Worm (Caenorhabditis elegans) whole organism, L4/young adult: ENCODE data around the gene R10D12.13.

Experiments used
- W03F9.2 ChIP-seq: fragments of 150-350 bp; optimal IDR thresholded peaks from 2 replicates; lab custom pipeline; 2014; ENCODE audit warnings: missing biosample characterization, missing genetic modification characterization
- dao-5 ChIP-seq: sonication (generic microtip); optimal IDR thresholded peaks from 2 replicates; lab custom pipeline; 2016; ENCODE audit warnings: missing genotype, missing genetic modification characterization, moderate library complexity, missing compliant biosample characterization
- him-1 ChIP-seq: sonication (generic microtip); optimal IDR thresholded peaks from 2 replicates; lab custom pipeline; 2016; ENCODE audit warnings: missing genotype, missing genetic modification reagents, missing genetic modification characterization, missing compliant biosample characterization

R10D12.13 gene

DNA sequence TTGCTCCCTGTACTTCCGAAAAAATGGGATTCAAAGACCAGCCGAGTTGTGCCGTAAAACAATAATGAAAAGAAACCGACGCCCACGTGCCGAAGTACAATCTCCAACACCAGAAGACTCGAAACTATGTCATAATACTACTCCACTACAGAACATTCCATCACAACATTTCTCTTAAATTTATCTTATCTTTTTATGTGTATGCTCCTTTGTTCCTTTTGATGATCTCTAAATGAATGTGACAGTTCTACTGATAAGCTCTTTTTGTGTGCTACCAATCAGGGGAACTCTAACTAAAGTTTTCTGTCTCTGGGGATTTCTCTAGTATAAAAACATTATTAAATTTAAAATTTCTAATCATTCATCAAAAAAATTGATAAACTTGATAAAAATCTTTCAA lies 24.6 kb downstream of the R10D12.13 start:
- TF ChIP-seq him-1 (tag; lab: Kevin White, UChicago) (no peak), W03F9.2 (tag; lab: Kevin White, UChicago) (no peak), dao-5 (no peak)

DNA sequence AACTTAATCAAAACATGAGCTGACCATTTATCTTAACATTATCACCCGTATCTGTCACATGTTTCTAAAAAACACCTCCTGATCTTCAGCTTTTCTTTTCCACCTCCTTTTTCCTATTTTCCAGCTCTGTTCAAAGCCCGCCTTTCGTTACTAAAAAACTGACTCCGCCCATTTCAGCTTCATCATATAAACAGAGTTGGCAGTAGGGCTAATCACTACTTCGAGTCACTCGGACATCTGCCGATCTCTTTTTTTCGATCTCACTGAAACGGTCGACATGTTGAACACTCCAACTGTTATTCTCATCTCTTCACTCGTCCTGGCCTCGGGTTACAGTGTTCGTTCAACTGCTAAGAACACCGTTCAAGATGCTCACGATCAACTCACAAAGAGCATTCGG lies 30.3 kb downstream of the R10D12.13 start, which contains the start of gene droe-4:
TSS of gene droe-4 (plus strand) at position 172 of the 400 bp plus-strand sequence.
- TF ChIP-seq him-1 (tag; lab: Kevin White, UChicago) (no peak), dao-5 (no peak), W03F9.2 (tag; lab: Kevin White, UChicago) (no peak)

DNA sequence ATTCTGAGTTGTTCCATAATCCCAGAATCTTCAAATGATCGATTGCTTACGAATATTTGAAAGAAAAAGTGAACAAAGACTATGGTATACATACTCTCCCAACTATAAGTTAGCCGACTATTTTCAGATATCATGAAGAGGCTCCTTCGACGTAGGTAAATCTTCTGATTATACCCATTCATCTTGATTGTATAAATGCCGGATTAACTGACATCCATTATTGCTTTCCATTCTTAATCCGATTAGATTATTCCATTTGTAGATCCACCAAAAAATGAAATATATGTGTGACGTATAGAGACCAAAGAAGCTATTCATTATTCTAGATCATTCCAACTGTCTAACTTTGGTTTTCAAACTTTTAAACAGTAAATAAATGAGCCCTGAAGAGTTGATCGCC lies 31.3 kb downstream of the R10D12.13 start:
- TF ChIP-seq him-1 (tag; lab: Kevin White, UChicago) (no peak), W03F9.2 (tag; lab: Kevin White, UChicago) (no peak), dao-5 (no peak)

DNA sequence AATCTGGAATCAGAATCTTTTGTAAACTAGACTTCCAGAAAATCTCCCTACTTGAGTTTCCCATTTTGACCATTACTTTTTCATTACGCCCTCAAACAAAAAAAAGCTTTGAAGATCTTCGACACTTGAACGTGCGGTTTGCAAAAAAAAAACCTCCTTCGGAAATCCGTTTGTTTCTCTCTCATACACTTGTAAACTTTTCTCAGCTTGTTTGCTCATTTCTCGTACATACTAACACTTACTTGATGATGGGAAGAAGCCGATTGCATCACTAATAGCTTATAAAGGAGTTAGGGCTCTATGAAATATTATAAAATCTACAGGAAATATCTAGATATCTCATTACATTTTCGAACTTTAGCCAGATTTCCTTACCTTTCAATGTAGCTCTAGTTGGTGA lies 39.7 kb downstream of the R10D12.13 start:
- TF ChIP-seq W03F9.2 (tag; lab: Kevin White, UChicago) (no peak), him-1 (tag; lab: Kevin White, UChicago) (no peak)

DNA sequence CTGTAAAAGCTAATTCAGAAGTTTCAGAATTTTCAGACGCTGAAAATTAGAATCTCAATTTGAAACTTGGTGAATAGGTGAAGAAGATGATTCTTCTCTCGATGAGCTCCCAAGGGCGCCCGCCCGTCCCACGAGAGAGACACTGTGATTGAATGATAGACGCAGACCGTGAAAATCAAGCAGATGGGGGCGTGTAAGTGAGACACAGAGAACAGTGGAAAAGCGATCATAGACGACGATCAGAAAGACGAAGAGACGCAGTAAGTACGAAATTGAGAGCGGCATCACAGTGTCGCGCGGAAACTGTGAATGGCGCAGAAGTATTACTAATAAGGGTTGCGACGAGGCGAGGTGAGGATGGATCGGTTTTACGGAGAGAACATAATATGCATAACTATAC lies 40.2 kb downstream of the R10D12.13 start:
- TF ChIP-seq him-1 (tag; lab: Kevin White, UChicago) (no peak), dao-5 (no peak), W03F9.2 (tag; lab: Kevin White, UChicago) (no peak)

DNA sequence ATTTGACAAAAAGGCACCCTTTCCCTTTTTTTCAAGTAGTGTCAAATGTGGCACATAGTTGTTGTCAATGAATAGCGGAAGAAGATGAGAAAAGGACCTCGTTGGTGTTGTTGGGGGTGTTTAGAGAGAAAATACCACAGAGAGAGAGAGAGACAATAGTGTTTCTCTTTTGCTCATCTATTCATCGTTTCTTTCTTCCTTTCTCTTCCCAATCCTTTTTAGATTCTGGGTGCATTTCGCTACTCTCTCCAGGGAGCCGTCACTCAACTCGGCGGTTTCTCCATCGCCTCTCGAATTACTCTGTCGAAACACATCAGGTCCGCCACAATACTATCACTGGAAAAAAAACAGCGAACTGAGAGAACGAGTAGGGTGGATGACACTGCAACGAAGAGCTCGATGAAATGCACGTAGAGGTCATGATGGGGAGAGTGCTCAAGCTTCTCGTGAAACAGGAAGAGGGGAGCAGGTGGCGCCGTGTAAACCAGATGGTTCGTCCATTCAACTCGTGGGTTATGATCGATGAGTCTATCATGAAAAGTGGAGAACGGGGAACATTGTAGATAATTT lies 41.5 kb downstream of the R10D12.13 start:
- TF ChIP-seq him-1 (tag; lab: Kevin White, UChicago) (no peak), W03F9.2 (tag; lab: Kevin White, UChicago) (no peak), dao-5 (no peak)

DNA sequence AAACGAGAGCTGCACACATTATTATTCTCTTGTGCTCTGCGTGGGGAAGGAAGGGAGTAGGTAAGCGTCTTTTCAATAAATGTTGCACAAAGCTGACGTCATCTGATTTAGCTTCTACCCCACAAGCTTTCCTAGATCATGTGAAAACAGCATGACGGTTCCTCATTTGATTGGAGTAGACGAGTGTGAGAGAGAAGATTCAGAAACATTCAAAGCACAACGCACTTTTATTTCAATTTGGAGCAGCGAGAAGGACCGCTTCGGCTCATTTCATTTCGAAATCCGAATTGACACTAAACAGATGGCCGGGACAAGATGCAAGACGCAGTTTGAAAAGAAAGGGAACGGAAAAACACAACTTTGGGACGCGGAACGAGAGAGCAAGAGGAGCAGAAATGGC lies 42.1 kb downstream of the R10D12.13 start:
- TF ChIP-seq dao-5: no peak
- TF ChIP-seq him-1 (tag; lab: Kevin White, UChicago): no peak
- TF ChIP-seq W03F9.2 (tag; lab: Kevin White, UChicago): no peak

DNA sequence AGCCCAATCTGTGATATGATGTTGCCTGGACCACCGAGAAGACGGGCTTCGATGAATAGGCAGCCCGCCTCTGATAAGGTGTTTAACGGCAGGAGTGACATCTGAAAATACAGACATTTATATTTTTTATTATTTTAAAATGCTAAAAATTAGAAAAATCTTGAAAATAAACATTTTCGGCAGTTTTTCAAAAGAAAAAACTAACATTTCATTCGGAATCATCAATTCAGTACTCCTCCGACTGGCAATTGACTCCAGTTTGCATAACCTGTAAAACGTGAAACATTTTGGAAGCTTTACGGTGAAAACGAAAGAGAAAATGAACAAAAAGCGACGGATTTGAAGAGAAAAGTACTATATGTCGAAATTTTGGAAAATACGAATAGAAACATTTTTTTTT lies 43.6 kb downstream of the R10D12.13 start, which contains the start of gene ric-7:
TSS of gene ric-7 (minus strand) at position 101 of the 400 bp plus-strand sequence.
- no peak for TF ChIP-seq W03F9.2 (tag; lab: Kevin White, UChicago)
- TF ChIP-seq dao-5: no peak

DNA sequence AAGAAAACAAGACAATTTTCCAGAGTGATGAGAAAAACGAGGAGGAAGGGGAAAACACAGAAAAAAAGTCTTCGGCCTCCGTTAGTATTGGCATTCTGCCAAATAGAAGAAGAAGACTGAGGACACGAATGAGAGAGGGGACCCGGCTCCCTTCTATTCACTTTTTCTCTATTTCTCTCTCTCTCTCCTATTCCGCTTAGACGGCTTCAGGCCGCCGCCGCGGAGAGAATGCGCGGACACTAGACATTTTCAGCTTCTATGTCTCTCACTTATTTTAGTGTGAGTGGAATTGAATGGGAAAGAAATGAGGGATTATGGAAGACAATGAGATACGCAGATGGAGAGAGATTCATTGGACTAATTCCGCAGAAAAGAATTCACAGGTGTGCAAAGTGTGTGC lies 44.6 kb downstream of the R10D12.13 start:
- TF ChIP-seq dao-5 (no peak), him-1 (tag; lab: Kevin White, UChicago) (peak; percentile 50)

DNA sequence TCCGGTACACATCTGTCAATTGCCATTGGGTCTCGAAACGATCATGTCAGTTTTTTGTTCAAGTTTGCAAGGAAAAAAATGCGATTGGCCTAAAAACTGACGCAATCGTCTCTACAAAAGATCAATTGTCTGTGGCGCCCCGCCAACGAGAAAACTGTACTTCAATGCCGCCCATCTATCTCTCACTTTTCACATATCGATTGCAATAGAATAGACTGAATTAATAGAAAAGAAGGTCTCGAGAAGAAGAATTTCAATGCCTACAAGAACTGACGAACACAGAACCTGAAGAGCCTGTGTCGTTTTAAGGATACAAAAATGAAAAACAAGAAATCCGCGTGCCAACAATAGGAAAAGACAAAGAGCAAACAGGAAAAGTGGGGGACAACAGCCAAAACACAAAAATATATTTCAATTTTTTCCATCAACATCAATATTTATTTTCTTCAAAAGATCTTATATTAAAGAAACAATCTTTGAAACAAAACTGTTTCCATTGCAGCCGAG lies 46.2 kb downstream of the R10D12.13 start:
- no peak for TF ChIP-seq him-1 (tag; lab: Kevin White, UChicago)
- TF ChIP-seq dao-5: no peak
- no peak for TF ChIP-seq W03F9.2 (tag; lab: Kevin White, UChicago)

DNA sequence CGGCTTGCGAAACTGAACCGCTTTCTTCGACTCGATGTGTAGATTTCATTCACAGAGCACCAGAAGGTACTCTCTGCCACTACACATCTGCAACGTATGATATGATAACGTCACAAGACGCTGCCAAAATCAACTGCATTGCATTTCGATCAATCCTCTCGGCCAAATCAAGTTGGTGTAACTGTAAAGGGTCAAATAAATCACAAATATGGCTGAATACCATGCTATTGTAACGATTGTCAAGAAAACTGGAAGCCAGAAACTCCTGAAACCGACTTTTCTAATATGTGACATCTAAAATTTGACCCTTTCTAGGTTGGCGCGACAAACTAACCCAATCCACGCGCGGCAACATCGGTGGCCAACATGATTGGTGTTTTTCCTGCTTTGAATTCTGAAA lies 47.8 kb downstream of the R10D12.13 start:
- no peak for TF ChIP-seq him-1 (tag; lab: Kevin White, UChicago)
- no peak for TF ChIP-seq dao-5
- TF ChIP-seq W03F9.2 (tag; lab: Kevin White, UChicago): no peak

DNA sequence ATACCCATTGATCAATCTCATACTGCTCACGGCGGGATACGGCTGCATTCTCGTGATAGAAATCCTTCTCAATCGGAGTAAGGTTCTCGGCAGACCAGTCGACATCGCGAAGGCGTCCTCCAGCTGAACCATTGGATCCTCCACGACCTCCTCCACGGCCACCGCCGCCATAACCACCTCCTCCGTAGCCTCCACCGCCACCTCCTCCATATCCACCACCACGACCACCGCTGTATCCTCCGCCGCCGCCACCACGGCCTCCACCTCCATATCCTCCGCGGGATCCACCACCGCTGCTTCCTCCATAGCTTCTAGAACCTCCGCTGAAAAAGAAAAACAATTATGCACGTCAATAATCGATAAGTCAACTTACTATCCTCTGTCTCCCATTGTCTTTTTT lies 49.2 kb downstream of the R10D12.13 start:
- TF ChIP-seq W03F9.2 (tag; lab: Kevin White, UChicago) (no peak), dao-5 (no peak), him-1 (tag; lab: Kevin White, UChicago) (no peak)

DNA sequence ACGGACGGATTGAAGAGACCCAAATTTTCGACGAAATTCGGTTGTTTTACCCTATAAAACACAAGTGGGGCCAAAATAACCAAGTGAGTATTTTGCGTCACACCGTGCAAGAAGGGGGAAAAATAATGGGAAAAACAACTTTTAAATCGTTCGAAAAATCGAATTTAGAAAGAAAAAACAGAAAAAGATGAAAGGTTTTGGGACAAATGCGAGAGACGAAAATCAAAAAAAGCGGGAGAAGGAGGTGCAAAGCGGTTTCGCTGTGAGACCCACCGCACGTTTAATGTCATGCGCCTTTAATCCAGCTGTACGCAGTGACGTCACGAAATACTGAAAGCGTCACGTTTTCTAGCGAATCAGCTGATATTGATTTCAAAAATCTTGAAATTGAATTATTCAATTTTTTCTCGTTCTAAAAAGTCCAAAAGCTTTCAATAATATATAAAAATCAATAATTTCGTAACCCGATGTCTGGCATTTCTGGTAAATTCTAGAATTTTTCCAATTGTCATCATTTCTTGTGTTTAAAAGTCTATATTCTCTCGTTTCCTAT lies 49.9 kb downstream of the R10D12.13 start, which contains the start of the genes ddx-17 and aip-1:
TSS of gene ddx-17 (minus strand) at position 51 of the 553 bp plus-strand sequence.
TSS of gene aip-1 (plus strand) at position 332 of the 553 bp plus-strand sequence.
- TF ChIP-seq dao-5: no peak
- TF ChIP-seq W03F9.2 (tag; lab: Kevin White, UChicago): peak; percentile 77
- peak; percentile 68 for TF ChIP-seq him-1 (tag; lab: Kevin White, UChicago)
